Fruit fly (Drosophila melanogaster) whole organism, wandering third instar larva: ENCODE measurements around the gene CG31446.

ENCODE experiments used
- Abd-B ChIP-seq: fragments of >200 bp; optimal IDR thresholded peaks from 2 replicates; lab custom pipeline; 2017; ENCODE audit warnings: missing biosample characterization, missing genetic modification characterization
- CG9705 ChIP-seq: fragments of 200-800 bp; sonication (Bioruptor generic); optimal IDR thresholded peaks from 2 replicates; lab custom pipeline; 2018; ENCODE audit warnings: missing biosample characterization, mild to moderate bottlenecking, missing genetic modification characterization
- CrebA ChIP-seq: fragments of 200-800 bp; sonication (Bioruptor generic); optimal IDR thresholded peaks from 2 replicates; lab custom pipeline; 2016; ENCODE audit warnings: missing biosample characterization, mild to moderate bottlenecking, missing genetic modification characterization, borderline replicate concordance
- Dfd ChIP-seq: fragments of >200 bp; optimal IDR thresholded peaks from 2 replicates; lab custom pipeline; 2017; ENCODE audit warnings: missing biosample characterization, missing genetic modification characterization
- Dif ChIP-seq: fragments of 200-275, 200-300 bp; sonication (Bioruptor generic); optimal IDR thresholded peaks from 2 replicates; lab custom pipeline; 2018; ENCODE audit warnings: missing biosample characterization, missing genetic modification characterization; ENCODE audit not compliant: partially characterized antibody
- GATAd ChIP-seq: sonication (Bioruptor generic); optimal IDR thresholded peaks from 2 replicates; lab custom pipeline; 2016; ENCODE audit warnings: missing biosample characterization, missing genetic modification characterization
- HLH106 ChIP-seq: fragments of 200-800 bp; optimal IDR thresholded peaks from 3 replicates; lab custom pipeline; 2019; ENCODE audit warnings: missing biosample characterization, mild to moderate bottlenecking, missing genetic modification characterization, moderate library complexity
- Hnf4 ChIP-seq: fragments of 200-800 bp; sonication (Bioruptor generic); optimal IDR thresholded peaks from 2 replicates; lab custom pipeline; 2016; ENCODE audit warnings: missing biosample characterization, mild to moderate bottlenecking, missing genetic modification characterization
- Hr83 ChIP-seq: fragments of 200-300 bp; sonication (Bioruptor generic); optimal IDR thresholded peaks from 2 replicates; lab custom pipeline; 2016; ENCODE audit warnings: missing biosample characterization, mild to moderate bottlenecking, missing genetic modification characterization, moderate library complexity; ENCODE audit not compliant: poor library complexity, severe bottlenecking
- Mio ChIP-seq: sonication (Bioruptor generic); optimal IDR thresholded peaks from 2 replicates; lab custom pipeline; 2016; ENCODE audit warnings: missing biosample characterization, missing genetic modification characterization
- Myc ChIP-seq: fragments of >200 bp; optimal IDR thresholded peaks from 2 replicates; lab custom pipeline; 2017
- N ChIP-seq: fragments of >200 bp; optimal IDR thresholded peaks from 2 replicates; lab custom pipeline; 2018; ENCODE audit warnings: missing biosample characterization, missing external identifiers, missing genetic modification characterization
- Rel ChIP-seq, 2 experiments: fragments of 200-800 bp; sonication (Bioruptor generic) in 1 of 2; optimal IDR thresholded peaks; 2 replicates in 1 of 2; 3 replicates in 1 of 2; lab custom pipeline; 2016 to 2019; ENCODE audit warnings: mild to moderate bottlenecking in 2 of 2, missing biosample characterization in 2 of 2, missing genetic modification characterization in 2 of 2, moderate library complexity in 1 of 2
- Sp1 ChIP-seq: fragments of 200-800 bp; sonication (Bioruptor generic); optimal IDR thresholded peaks from 3 replicates; lab custom pipeline; 2019; ENCODE audit warnings: missing biosample characterization, mild to moderate bottlenecking, missing genetic modification characterization, moderate library complexity
- Vsx2 ChIP-seq: fragments of 200-300, 225-300 bp; sonication (Bioruptor generic); optimal IDR thresholded peaks from 2 replicates; lab custom pipeline; 2018; ENCODE audit warnings: missing biosample characterization, missing genetic modification characterization; ENCODE audit not compliant: partially characterized antibody
- br ChIP-seq: fragments of 200-800 bp; sonication (Bioruptor generic); optimal IDR thresholded peaks from 2 replicates; lab custom pipeline; 2016; ENCODE audit warnings: missing biosample characterization, missing genetic modification characterization
- brk ChIP-seq: fragments of 200-800 bp; sonication (Bioruptor generic); optimal IDR thresholded peaks from 2 replicates; lab custom pipeline; 2016; ENCODE audit warnings: missing biosample characterization, mild to moderate bottlenecking, missing genetic modification characterization
- dl ChIP-seq, 2 experiments: fragments of 175-275, 200-275 bp in 1 of 2; fragments of 200-275 bp in 1 of 2; sonication (Bioruptor generic); optimal IDR thresholded peaks; lab custom pipeline; 2018; ENCODE audit warnings: mild to moderate bottlenecking in 2 of 2, missing biosample characterization in 2 of 2, missing genetic modification characterization in 2 of 2, moderate library complexity in 2 of 2; ENCODE audit not compliant: partially characterized antibody in 2 of 2, insufficient read depth in 1 of 2
- dmrt93B ChIP-seq: fragments of 200-800 bp; sonication (Bioruptor generic); optimal IDR thresholded peaks from 2 replicates; lab custom pipeline; 2018; ENCODE audit warnings: missing biosample characterization, mild to moderate bottlenecking, missing genetic modification characterization
- dsf ChIP-seq: sonication (Bioruptor generic); optimal IDR thresholded peaks from 2 replicates; lab custom pipeline; 2016; ENCODE audit warnings: missing biosample characterization, missing genetic modification characterization, borderline replicate concordance
- foxo ChIP-seq, 2 experiments: fragments of 200-800 bp; sonication (Bioruptor generic); optimal IDR thresholded peaks; 2 replicates in 1 of 2; 3 replicates in 1 of 2; lab custom pipeline; 2016 to 2017; ENCODE audit warnings: missing biosample characterization in 2 of 2, missing genetic modification characterization in 2 of 2
- fru ChIP-seq: fragments of 200-800 bp; sonication (Bioruptor generic); optimal IDR thresholded peaks from 3 replicates; lab custom pipeline; 2016; ENCODE audit warnings: missing biosample characterization, mild to moderate bottlenecking, missing genetic modification characterization
- jim ChIP-seq: fragments of 175-275, 200-325 bp; sonication (Bioruptor generic); optimal IDR thresholded peaks from 2 replicates; lab custom pipeline; 2016; ENCODE audit warnings: missing biosample characterization, mild to moderate bottlenecking, missing genetic modification characterization
- lola ChIP-seq: fragments of >200 bp; optimal IDR thresholded peaks from 2 replicates; lab custom pipeline; 2017; ENCODE audit warnings: missing biosample characterization, missing genetic modification characterization
- pan ChIP-seq: fragments of >200 bp; optimal IDR thresholded peaks from 2 replicates; lab custom pipeline; 2017
- rgr ChIP-seq: fragments of 200-800 bp; sonication (Bioruptor generic); optimal IDR thresholded peaks from 3 replicates; lab custom pipeline; 2016; ENCODE audit warnings: missing biosample characterization, mild to moderate bottlenecking, missing genetic modification characterization
- sage ChIP-seq: fragments of 200-800 bp; sonication (Bioruptor generic); optimal IDR thresholded peaks from 2 replicates; lab custom pipeline; 2016; ENCODE audit warnings: missing biosample characterization, mild to moderate bottlenecking, missing genetic modification characterization
- sv ChIP-seq: fragments of 200-800 bp; sonication (Bioruptor generic); optimal IDR thresholded peaks from 3 replicates; lab custom pipeline; 2016; ENCODE audit warnings: missing biosample characterization, missing genetic modification characterization
- usp ChIP-seq: fragments of >200 bp; optimal IDR thresholded peaks from 2 replicates; lab custom pipeline; 2017; ENCODE audit warnings: missing biosample characterization, missing genetic modification characterization
- woc ChIP-seq: sonication (Bioruptor generic); optimal IDR thresholded peaks from 2 replicates; lab custom pipeline; 2016; ENCODE audit warnings: missing biosample characterization, mild to moderate bottlenecking, missing genetic modification characterization

Gene CG31446

DNA sequence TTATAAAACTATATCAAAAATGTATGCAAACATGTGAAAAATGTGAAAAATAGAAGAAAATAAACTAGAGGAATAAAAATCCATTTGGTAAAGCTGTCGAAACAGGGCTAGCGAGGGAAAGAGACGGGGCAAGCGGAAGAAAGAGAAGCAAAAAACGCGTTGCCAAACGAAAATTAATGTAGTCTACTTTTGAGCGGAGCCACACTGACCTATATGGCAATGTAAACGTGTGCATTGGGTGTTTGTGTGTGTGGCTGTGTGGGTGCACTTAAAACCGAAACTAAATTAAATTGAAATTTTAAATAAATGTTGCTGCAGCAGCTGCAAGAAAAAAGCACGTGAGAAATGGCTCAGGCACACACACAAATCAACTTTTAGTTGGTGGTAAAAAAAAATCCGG lies 12.9 kb upstream of the CG31446 start:
- no peak for TF ChIP-seq jim (GFP tag; lab: Kevin White, UChicago)
- TF ChIP-seq CrebA (GFP tag; lab: Kevin White, UChicago), result no peak
- no peak for TF ChIP-seq sage (GFP tag; lab: Kevin White, UChicago)
- no peak for TF ChIP-seq CG9705 (GFP tag; lab: Kevin White, UChicago)
- TF ChIP-seq Hr83, result no peak
- TF ChIP-seq foxo (GFP tag; optimal IDR thresholded peaks at IDR 0.05; lab: Kevin White, UChicago), result no peak
- TF ChIP-seq Mio (GFP tag; lab: Kevin White, UChicago), result no peak
- no peak for TF ChIP-seq fru
- TF ChIP-seq sv, result no peak
- TF ChIP-seq Sp1 (GFP tag; lab: Kevin White, UChicago), result no peak
- no peak for TF ChIP-seq dsf (GFP tag; lab: Kevin White, UChicago)
- no peak for TF ChIP-seq dl (GFP tag; optimal IDR thresholded peaks at IDR 0.05; lab: Kevin White, UChicago; ENCODE audit: insufficient read depth in 1 of 2, partially characterized antibody in 2 of 2)
- TF ChIP-seq woc, result no peak
- TF ChIP-seq Rel (GFP tag; optimal IDR thresholded peaks at IDR 0.05; lab: Kevin White, UChicago), result no peak
- no peak for TF ChIP-seq Rel (tag; optimal IDR thresholded peaks at IDR 0.05; lab: Kevin White, UChicago)
- no peak for TF ChIP-seq br (GFP tag; lab: Kevin White, UChicago)

DNA sequence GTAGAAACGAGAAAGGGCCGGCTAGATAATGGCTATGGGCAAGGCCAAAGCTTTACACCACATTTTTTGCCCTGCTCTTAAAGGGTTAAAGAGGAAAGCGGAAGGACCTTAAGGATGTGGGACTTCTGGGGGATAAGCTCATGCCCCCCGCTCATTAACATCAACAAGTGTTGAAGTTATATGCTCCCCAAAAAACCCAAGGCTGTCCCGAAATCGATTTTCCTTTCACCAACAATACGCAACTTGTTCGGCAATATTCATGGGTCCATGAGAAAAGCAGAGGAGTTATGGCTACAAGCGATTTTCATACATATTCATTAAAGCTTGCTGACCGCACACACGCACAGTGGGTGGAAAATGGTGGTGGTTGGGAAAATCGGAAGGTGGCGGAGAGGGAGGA lies 12.2 kb upstream of the CG31446 start:
- TF ChIP-seq pan (lab: Kevin White, UChicago) (no peak), HLH106 (tag; lab: Kevin White, UChicago) (no peak), Sp1 (GFP tag; lab: Kevin White, UChicago) (no peak), N (GFP tag; lab: Kevin White, UChicago) (no peak), dl (GFP tag; optimal IDR thresholded peaks at IDR 0.05; lab: Kevin White, UChicago; ENCODE audit: insufficient read depth in 1 of 2, partially characterized antibody in 2 of 2) (no peak), Rel (GFP tag; optimal IDR thresholded peaks at IDR 0.05; lab: Kevin White, UChicago) (no peak), Rel (tag; optimal IDR thresholded peaks at IDR 0.05; lab: Kevin White, UChicago) (no peak), GATAd (GFP tag; lab: Kevin White, UChicago) (no peak), foxo (GFP tag; optimal IDR thresholded peaks at IDR 0.05; lab: Kevin White, UChicago) (no peak), usp (no peak)

DNA sequence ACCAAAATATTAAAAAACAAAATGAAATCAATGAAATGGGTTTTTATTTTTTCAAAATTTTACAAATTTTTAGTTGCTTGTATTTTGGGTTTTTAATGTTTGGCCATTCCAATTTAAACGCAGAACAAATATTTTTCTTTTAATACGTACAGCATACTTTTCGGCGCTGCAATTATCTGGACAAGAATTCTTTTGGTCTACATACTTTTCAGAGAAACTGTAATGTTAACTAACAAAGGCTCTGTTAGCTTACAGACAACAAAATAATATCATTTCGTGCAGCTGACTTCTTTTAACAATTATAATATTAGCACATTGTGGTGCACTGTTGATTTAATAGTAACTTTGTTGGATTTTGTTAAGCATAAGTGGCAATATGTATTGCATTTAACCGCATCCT lies 4.4 kb upstream of the CG31446 start:
- peak; percentile 46 for TF ChIP-seq Myc (lab: Kevin White, UChicago)
- peak; percentile 2 for TF ChIP-seq N (GFP tag; lab: Kevin White, UChicago)
- no peak for TF ChIP-seq dmrt93B (GFP tag; lab: Kevin White, UChicago)
- TF ChIP-seq brk (GFP tag; lab: Kevin White, UChicago), result no peak
- TF ChIP-seq Dif, result peak; percentile 18
- TF ChIP-seq Abd-B (GFP tag; lab: Kevin White, UChicago), result no peak

DNA sequence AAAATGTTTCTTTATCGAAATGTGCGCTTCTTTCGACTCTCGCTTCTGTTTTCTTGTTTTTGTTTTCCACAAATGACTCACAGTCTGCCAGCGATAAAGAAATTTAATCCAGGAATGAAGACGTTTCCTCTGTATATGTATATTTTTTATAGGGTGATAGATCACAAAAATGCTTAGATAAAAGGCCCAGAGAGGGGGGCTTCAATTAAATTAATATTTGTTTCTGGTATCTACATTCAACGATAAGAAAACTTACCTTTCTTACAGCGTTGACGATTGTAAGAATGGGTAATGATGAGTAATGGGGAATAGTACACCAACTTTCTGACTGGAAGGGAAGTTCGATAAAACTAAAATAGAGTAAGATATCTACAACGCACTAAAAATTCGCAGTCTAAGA lies 1.4 kb downstream of the CG31446 start:
- TF ChIP-seq HLH106 (tag; lab: Kevin White, UChicago) (no peak), Mio (GFP tag; lab: Kevin White, UChicago) (no peak), CrebA (GFP tag; lab: Kevin White, UChicago) (no peak), CG9705 (GFP tag; lab: Kevin White, UChicago) (no peak), Rel (GFP tag; optimal IDR thresholded peaks at IDR 0.05; lab: Kevin White, UChicago) (no peak), Rel (tag; optimal IDR thresholded peaks at IDR 0.05; lab: Kevin White, UChicago) (no peak)

DNA sequence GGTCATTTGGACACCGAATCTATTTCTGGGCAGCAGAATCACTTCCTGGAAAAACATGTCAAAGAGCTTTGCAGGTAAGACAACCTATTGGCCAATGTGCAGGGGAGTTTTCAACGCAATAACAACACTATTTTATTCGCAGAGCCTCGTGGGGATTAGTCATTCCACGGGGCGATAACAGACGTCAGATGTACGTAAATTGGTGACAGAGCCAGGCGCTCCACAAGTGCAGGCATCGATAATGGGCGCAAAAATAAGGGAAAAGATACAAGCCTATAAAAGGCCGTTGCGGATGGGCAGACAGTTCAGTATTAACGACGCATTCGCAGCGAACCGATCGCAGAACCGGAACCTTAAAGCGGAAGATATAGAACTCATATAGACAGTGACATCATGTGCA lies 2.1 kb downstream of the CG31446 start, which contains the start of gene CG5399:
Gene CG5399 (plus strand): TSS at position 301 of the 400 bp plus-strand sequence.
- TF ChIP-seq dl (GFP tag; optimal IDR thresholded peaks at IDR 0.05; lab: Kevin White, UChicago; ENCODE audit: insufficient read depth in 1 of 2, partially characterized antibody in 2 of 2) (no peak), GATAd (GFP tag; lab: Kevin White, UChicago) (no peak), rgr (no peak), Rel (GFP tag; optimal IDR thresholded peaks at IDR 0.05; lab: Kevin White, UChicago) (no peak), Rel (tag; optimal IDR thresholded peaks at IDR 0.05; lab: Kevin White, UChicago) (no peak), Abd-B (GFP tag; lab: Kevin White, UChicago) (no peak), woc (no peak), brk (GFP tag; lab: Kevin White, UChicago) (no peak), Vsx2 (no peak), jim (GFP tag; lab: Kevin White, UChicago) (no peak), Mio (GFP tag; lab: Kevin White, UChicago) (no peak), CrebA (GFP tag; lab: Kevin White, UChicago) (no peak), Hnf4 (no peak), Dfd (GFP tag; lab: Kevin White, UChicago) (no peak), pan (lab: Kevin White, UChicago) (no peak), sage (GFP tag; lab: Kevin White, UChicago) (no peak), lola (GFP tag; lab: Kevin White, UChicago) (no peak), dmrt93B (GFP tag; lab: Kevin White, UChicago) (no peak), N (GFP tag; lab: Kevin White, UChicago) (no peak), fru (no peak)
